Fruit fly (Drosophila melanogaster) whole organism, embryonic: ENCODE measurements around the gene nonC.

Experiments
- Ada2b ChIP-seq: fragments of 200-800 bp; sonication (Bioruptor generic); IDR thresholded peaks from 2 replicates; pipeline ENCODE4 v1.3.6; 2022; ENCODE audit warnings: missing biosample characterization, missing genetic modification characterization
- BtbVII ChIP-seq: fragments of 200-800 bp; sonication (Bioruptor generic); optimal IDR thresholded peaks from 3 replicates; lab custom pipeline; 2017; ENCODE audit warnings: missing biosample characterization, mild to moderate bottlenecking, missing genetic modification characterization
- CG10979 ChIP-seq: fragments of 200-800 bp; sonication (Bioruptor generic); optimal IDR thresholded peaks from 2 replicates; lab custom pipeline; 2018; ENCODE audit warnings: missing biosample characterization, mild to moderate bottlenecking, missing genetic modification characterization, moderate library complexity
- CG11723 ChIP-seq: fragments of 200-800 bp; sonication (Bioruptor generic); optimal IDR thresholded peaks from 2 replicates; lab custom pipeline; 2017; ENCODE audit warnings: missing biosample characterization, mild to moderate bottlenecking, missing genetic modification characterization
- CG12155 ChIP-seq: fragments of 200-800 bp; sonication (Bioruptor generic); optimal IDR thresholded peaks from 3 replicates; lab custom pipeline; 2016; ENCODE audit warnings: missing biosample characterization, missing genetic modification characterization
- CG12299 ChIP-seq: fragments of 200-800 bp; sonication (Bioruptor generic); optimal IDR thresholded peaks from 2 replicates; lab custom pipeline; 2018; ENCODE audit warnings: missing biosample characterization, mild to moderate bottlenecking, missing genetic modification characterization
- CG12659 ChIP-seq: fragments of 200-800 bp; sonication (Bioruptor generic); optimal IDR thresholded peaks from 3 replicates; lab custom pipeline; 2017; ENCODE audit warnings: mild to moderate bottlenecking, missing biosample characterization, missing genetic modification reagents, missing genetic modification characterization
- CG13287 ChIP-seq: fragments of 200-800 bp; sonication (Bioruptor generic); IDR thresholded peaks from 2 replicates; pipeline ENCODE4 v1.3.6; 2022; ENCODE audit warnings: missing biosample characterization, missing genetic modification characterization; ENCODE audit not compliant: partially characterized antibody
- CG13296 ChIP-seq: fragments of 200-800 bp; sonication (Bioruptor generic); optimal IDR thresholded peaks from 3 replicates; lab custom pipeline; 2018; ENCODE audit warnings: missing biosample characterization, mild to moderate bottlenecking, missing genetic modification characterization
- CG13624 ChIP-seq: fragments of 200-800 bp; sonication (Bioruptor generic); optimal IDR thresholded peaks from 2 replicates; lab custom pipeline; 2016; ENCODE audit warnings: missing biosample characterization, missing genetic modification characterization
- CG14441 ChIP-seq: fragments of 200-800 bp; sonication (Bioruptor generic); IDR thresholded peaks from 2 replicates; pipeline ENCODE4 v1.3.6; 2022; ENCODE audit warnings: missing biosample characterization, missing genetic modification characterization
- CG14965 ChIP-seq: fragments of 200-800 bp; sonication (Bioruptor generic); optimal IDR thresholded peaks from 2 replicates; lab custom pipeline; 2016; ENCODE audit warnings: missing biosample characterization, missing genetic modification characterization, borderline replicate concordance
- CG17385 ChIP-seq: fragments of 200-800 bp; sonication (Bioruptor generic); optimal IDR thresholded peaks from 3 replicates; lab custom pipeline; 2018; ENCODE audit warnings: missing biosample characterization, mild to moderate bottlenecking, missing genetic modification characterization
- CG17568 ChIP-seq: fragments of 200-800 bp; sonication (Bioruptor generic); optimal IDR thresholded peaks from 2 replicates; lab custom pipeline; 2018; ENCODE audit warnings: missing biosample characterization, mild to moderate bottlenecking, missing genetic modification characterization, moderate library complexity
- CG2120 ChIP-seq: fragments of 200-800 bp; sonication (Bioruptor generic); optimal IDR thresholded peaks from 3 replicates; lab custom pipeline; 2016; ENCODE audit warnings: missing biosample characterization, missing genetic modification characterization
- CG2202 ChIP-seq: fragments of 200-800 bp; sonication (Bioruptor generic); optimal IDR thresholded peaks from 2 replicates; lab custom pipeline; 2018; ENCODE audit warnings: missing biosample characterization, mild to moderate bottlenecking, missing genetic modification characterization
- CG2678 ChIP-seq: fragments of 200-800 bp; sonication (Bioruptor generic); optimal IDR thresholded peaks from 3 replicates; lab custom pipeline; 2019; ENCODE audit warnings: missing biosample characterization, mild to moderate bottlenecking, missing genetic modification characterization, moderate library complexity
- CG30403 ChIP-seq: fragments of 200-800 bp; sonication (Bioruptor generic); optimal IDR thresholded peaks from 3 replicates; lab custom pipeline; 2016; ENCODE audit warnings: missing biosample characterization, missing genetic modification characterization
- CG31365 ChIP-seq: fragments of 200-800 bp; sonication (Bioruptor generic); optimal IDR thresholded peaks from 2 replicates; lab custom pipeline; 2018; ENCODE audit warnings: missing biosample characterization, mild to moderate bottlenecking, missing genetic modification characterization
- CG4404 ChIP-seq: fragments of 200-800 bp; sonication (Bioruptor generic); IDR thresholded peaks from 2 replicates; pipeline ENCODE4 v1.3.6; 2022; ENCODE audit warnings: missing biosample characterization, missing genetic modification characterization
- CG8388 ChIP-seq: fragments of 200-800 bp; sonication (Bioruptor generic); optimal IDR thresholded peaks from 2 replicates; lab custom pipeline; 2019; ENCODE audit warnings: missing biosample characterization, mild to moderate bottlenecking, missing genetic modification characterization, moderate library complexity
- CoRest ChIP-seq: fragments of 200-800 bp; sonication (Bioruptor generic); optimal IDR thresholded peaks from 3 replicates; lab custom pipeline; 2018; ENCODE audit warnings: missing biosample characterization, mild to moderate bottlenecking, missing genetic modification characterization, moderate library complexity
- D19B ChIP-seq: fragments of 200-800 bp; sonication (Bioruptor generic); optimal IDR thresholded peaks from 2 replicates; lab custom pipeline; 2017; ENCODE audit warnings: missing biosample characterization, mild to moderate bottlenecking, missing genetic modification characterization
- ERR ChIP-seq: fragments of 200-800 bp; sonication (Bioruptor generic); optimal IDR thresholded peaks from 2 replicates; lab custom pipeline; 2016; ENCODE audit warnings: missing biosample characterization, missing genetic modification characterization
- Eip74EF ChIP-seq, 2 experiments: fragments of 200-800 bp in 1 of 2; fragments of >200 bp in 1 of 2; sonication (Bioruptor generic) in 1 of 2; optimal IDR thresholded peaks; 2 replicates each; lab custom pipeline; 2017 to 2019; ENCODE audit warnings: missing biosample characterization in 2 of 2, missing genetic modification characterization in 2 of 2, mild to moderate bottlenecking in 1 of 2, moderate library complexity in 1 of 2
- Fer2 ChIP-seq: fragments of 200-800 bp; sonication (Bioruptor generic); optimal IDR thresholded peaks from 2 replicates; lab custom pipeline; 2018; ENCODE audit warnings: missing biosample characterization, mild to moderate bottlenecking, missing genetic modification characterization, moderate library complexity
- Fer3 ChIP-seq: fragments of 200-800 bp; sonication (Bioruptor generic); optimal IDR thresholded peaks from 2 replicates; lab custom pipeline; 2018; ENCODE audit warnings: missing biosample characterization, mild to moderate bottlenecking, missing genetic modification characterization, moderate library complexity
- H2.0 ChIP-seq: fragments of 200-800 bp; sonication (Bioruptor generic); IDR thresholded peaks from 2 replicates; pipeline ENCODE4 v1.3.6; 2022; ENCODE audit warnings: missing biosample characterization, missing genetic modification characterization
- HmgD ChIP-seq: fragments of 200-800 bp; sonication (Bioruptor generic); optimal IDR thresholded peaks from 3 replicates; lab custom pipeline; 2016; ENCODE audit warnings: missing biosample characterization, missing genetic modification characterization
- MESR4 ChIP-seq: fragments of 200-800 bp; sonication (Bioruptor generic); optimal IDR thresholded peaks from 2 replicates; lab custom pipeline; 2018; ENCODE audit warnings: missing biosample characterization, mild to moderate bottlenecking, missing genetic modification characterization, moderate library complexity
- MTF-1 ChIP-seq: fragments of 200-800 bp; sonication (Bioruptor generic); optimal IDR thresholded peaks from 2 replicates; lab custom pipeline; 2018; ENCODE audit warnings: missing biosample characterization, mild to moderate bottlenecking, missing genetic modification characterization, borderline replicate concordance
- Max ChIP-seq: fragments of 200-800 bp; sonication (Bioruptor generic); optimal IDR thresholded peaks from 2 replicates; lab custom pipeline; 2016; ENCODE audit warnings: missing biosample characterization, mild to moderate bottlenecking, missing genetic modification characterization
- NC2α ChIP-seq: fragments of 200-800 bp; sonication (Bioruptor generic); optimal IDR thresholded peaks from 2 replicates; lab custom pipeline; 2016; ENCODE audit warnings: missing biosample characterization, missing genetic modification characterization
- Rx ChIP-seq: fragments of 200-800 bp; sonication (Bioruptor generic); IDR thresholded peaks from 2 replicates; pipeline ENCODE4 v1.3.6; 2022; ENCODE audit warnings: missing biosample characterization, missing genetic modification characterization
- Sox100B ChIP-seq: fragments of 200-800 bp; sonication (Bioruptor generic); optimal IDR thresholded peaks from 3 replicates; lab custom pipeline; 2018; ENCODE audit warnings: missing biosample characterization, mild to moderate bottlenecking, missing genetic modification characterization
- ash1 ChIP-seq: fragments of 200-800 bp; sonication (Bioruptor generic); optimal IDR thresholded peaks from 2 replicates; lab custom pipeline; 2018; ENCODE audit warnings: missing biosample characterization, mild to moderate bottlenecking, missing genetic modification characterization
- btn ChIP-seq: fragments of 200-800 bp; sonication (Bioruptor generic); optimal IDR thresholded peaks from 2 replicates; lab custom pipeline; 2016; ENCODE audit warnings: missing biosample characterization, missing genetic modification characterization
- dmrt11E ChIP-seq: fragments of 200-800 bp; sonication (Bioruptor generic); optimal IDR thresholded peaks from 3 replicates; lab custom pipeline; 2018; ENCODE audit warnings: missing biosample characterization, mild to moderate bottlenecking, missing genetic modification characterization, moderate library complexity
- ham ChIP-seq: fragments of 200-800 bp; sonication (Bioruptor generic); IDR thresholded peaks from 2 replicates; pipeline ENCODE4 v1.3.6; 2022; ENCODE audit warnings: missing biosample characterization, missing genetic modification characterization
- hbn ChIP-seq: fragments of 200-800 bp; sonication (Bioruptor generic); IDR thresholded peaks from 2 replicates; pipeline ENCODE4 v1.3.6; 2022; ENCODE audit warnings: missing biosample characterization, missing genetic modification characterization; ENCODE audit not compliant: partially characterized antibody
- hkb ChIP-seq, 2 experiments: fragments of 200-800 bp in 1 of 2; fragments of >200 bp in 1 of 2; sonication (Bioruptor generic) in 1 of 2; IDR thresholded peaks in 1 of 2; optimal IDR thresholded peaks in 1 of 2; 2 replicates each; pipeline versions ENCODE4 v1.3.6 to Lab custom; 2017 to 2022; ENCODE audit warnings: missing biosample characterization in 1 of 2, missing genetic modification characterization in 1 of 2
- nau ChIP-seq: fragments of 200-800 bp; sonication (Bioruptor generic); optimal IDR thresholded peaks from 3 replicates; lab custom pipeline; 2017; ENCODE audit warnings: missing biosample characterization, mild to moderate bottlenecking, missing genetic modification characterization, missing genetic modification reagents
- pb ChIP-seq: fragments of 200-800 bp; sonication (Bioruptor generic); optimal IDR thresholded peaks from 3 replicates; lab custom pipeline; 2016; ENCODE audit warnings: missing biosample characterization, missing genetic modification characterization
- slou ChIP-seq: fragments of 200-800 bp; sonication (Bioruptor generic); optimal IDR thresholded peaks from 3 replicates; lab custom pipeline; 2016; ENCODE audit warnings: missing biosample characterization, missing genetic modification characterization
- sqz ChIP-seq: fragments of 200-800 bp; sonication (Bioruptor generic); optimal IDR thresholded peaks from 3 replicates; lab custom pipeline; 2018; ENCODE audit warnings: missing biosample characterization, mild to moderate bottlenecking, missing genetic modification characterization
- zfh1 ChIP-seq: fragments of 200-800 bp; sonication (Bioruptor generic); IDR thresholded peaks from 3 replicates; pipeline ENCODE4 v1.3.6; 2022; ENCODE audit warnings: missing biosample characterization, missing genetic modification characterization

Gene nonC

DNA sequence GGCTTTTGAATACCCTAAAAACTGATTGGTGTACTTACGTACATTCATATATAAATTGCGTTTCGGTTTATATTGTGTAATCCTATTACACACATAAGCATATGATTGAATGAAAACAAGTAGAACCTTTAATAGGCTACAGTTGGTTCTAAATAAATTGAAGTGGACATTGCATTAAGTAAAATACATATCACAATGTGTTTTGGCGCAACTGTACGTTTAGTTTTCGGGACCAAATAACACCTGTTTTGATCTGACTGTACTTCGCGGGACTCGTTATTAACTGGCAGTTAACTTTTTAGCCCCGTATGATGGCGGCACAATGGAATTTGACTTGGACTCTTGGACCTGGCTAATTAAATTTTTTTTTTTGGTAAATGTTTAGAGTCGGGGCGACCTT is 42.5 kb downstream of the nonC start (continued):
- TF ChIP-seq CG2678 (tag; lab: Kevin White, UChicago) (no peak), CG30403 (no peak), CG14965 (no peak), CG13624 (no peak), sqz (peak; percentile 40)

dm6 chrX:6867175-6868023 is 43.1 kb downstream of the nonC start, which contains the start of gene CG14434:
TSS of gene CG14434 (minus strand) at chrX:6867194.
- TF ChIP-seq BtbVII (peak; percentile 78), dmrt11E (tag; lab: Kevin White, UChicago) (peak; percentile 87), H2.0 (peak; percentile 28; the same call in 1 of the 2 replicates), CG31365 (no peak), Rx (GFP tag; lab: Robert Waterston, UW) (no peak), CG11723 (GFP tag; lab: Kevin White, UChicago) (peak; percentile 85), CG17568 (GFP tag; lab: Kevin White, UChicago) (peak; percentile 31), CG13287 (GFP tag; lab: Robert Waterston, UW) (no peak), CG2120 (peak; percentile 70), CG14441 (GFP tag; lab: Robert Waterston, UW) (peak; percentile 22; the same call in 1 of the 2 replicates), hkb (optimal IDR thresholded peaks at IDR 0.05; lab: Kevin White, UChicago) (no peak), hkb (GFP tag; IDR thresholded peaks at IDR 0.05; lab: Robert Waterston, UW) (peak; percentile 39; the same call in 1 of the 2 replicates), Max (GFP tag; lab: Kevin White, UChicago) (peak; percentile 76), Eip74EF (GFP tag; optimal IDR thresholded peaks at IDR 0.05; lab: Kevin White, UChicago) (peak in 1 of 2 experiments; percentile 73), HmgD (GFP tag; lab: Kevin White, UChicago) (no peak), ERR (GFP tag; lab: Kevin White, UChicago) (no peak), MESR4 (GFP tag; lab: Kevin White, UChicago) (no peak), CG8388 (peak; percentile 81), Ada2b (GFP tag; lab: Robert Waterston, UW) (peak; percentile 48), Sox100B (GFP tag; lab: Kevin White, UChicago) (peak; percentile 95), slou (GFP tag; lab: Kevin White, UChicago) (peak; percentile 33), Fer3 (tag; lab: Kevin White, UChicago) (peak; percentile 53), CG12155 (GFP tag; lab: Kevin White, UChicago) (peak; percentile 40), CG4404 (GFP tag; lab: Robert Waterston, UW) (peak; percentile 49), ash1 (GFP tag; lab: Kevin White, UChicago) (no peak), CG13296 (GFP tag; lab: Kevin White, UChicago) (peak; percentile 64), pb (GFP tag; lab: Kevin White, UChicago) (no peak), nau (peak; percentile 47), CG10979 (tag; lab: Kevin White, UChicago) (peak; percentile 87), zfh1 (GFP tag; lab: Robert Waterston, UW) (peak; percentile 27; the same call in 1 of the 3 replicates), D19B (peak; percentile 60), MTF-1 (GFP tag; lab: Kevin White, UChicago) (no peak), CG12659 (peak; percentile 87), hbn (GFP tag; lab: Robert Waterston, UW) (no peak), ham (GFP tag; lab: Robert Waterston, UW) (no peak), CG12299 (tag; lab: Kevin White, UChicago) (peak; percentile 37), btn (GFP tag; lab: Kevin White, UChicago) (no peak), CG17385 (GFP tag; lab: Kevin White, UChicago) (peak; percentile 83), CG2202 (tag; lab: Kevin White, UChicago) (peak; percentile 70), NC2α (GFP tag; lab: Kevin White, UChicago) (no peak), CoRest (tag; lab: Kevin White, UChicago) (peak; percentile 92), Fer2 (tag; lab: Kevin White, UChicago) (peak; percentile 5)
